Worm (Caenorhabditis elegans) whole organism, dauer: Measurements from ENCODE around the gene Y69A2AR.22.

Source experiments
- unc-62 ChIP-seq: sonication (generic microtip); optimal IDR thresholded peaks from 2 replicates; lab custom pipeline; 2017; ENCODE audit warnings: missing biosample characterization, missing genetic modification reagents, missing genetic modification characterization

Gene Y69A2AR.22

ce11 chrIV:2507824-2508223 lies at the start of gene Y69A2AR.22:
TSS of gene Y69A2AR.22 (minus strand) at chrIV:2507924.
- TF ChIP-seq unc-62 (GFP tag; lab: Kevin White, UChicago) = no peak

ce11 chrIV:2556211-2556610 lies 48.5 kb upstream of the Y69A2AR.22 start:
- TF ChIP-seq unc-62 (GFP tag; lab: Kevin White, UChicago) = no peak

ce11 chrIV:2552855-2553254 lies 45.1 kb upstream of the Y69A2AR.22 start:
- no peak for TF ChIP-seq unc-62 (GFP tag; lab: Kevin White, UChicago)

ce11 chrIV:2552276-2552675 lies 44.6 kb upstream of the Y69A2AR.22 start:
- TF ChIP-seq unc-62 (GFP tag; lab: Kevin White, UChicago) = no peak

ce11 chrIV:2551838-2552237 lies 44.1 kb upstream of the Y69A2AR.22 start:
- no peak for TF ChIP-seq unc-62 (GFP tag; lab: Kevin White, UChicago)

ce11 chrIV:2551418-2551817 lies 43.7 kb upstream of the Y69A2AR.22 start, which contains the start of gene Y69A2AR.23:
TSS of gene Y69A2AR.23 (minus strand) at chrIV:2551684.
- no peak for TF ChIP-seq unc-62 (GFP tag; lab: Kevin White, UChicago)

ce11 chrIV:2549542-2549941 lies 41.8 kb upstream of the Y69A2AR.22 start:
- TF ChIP-seq unc-62 (GFP tag; lab: Kevin White, UChicago) = no peak

ce11 chrIV:2548766-2549165 lies 41.0 kb upstream of the Y69A2AR.22 start:
- TF ChIP-seq unc-62 (GFP tag; lab: Kevin White, UChicago) = no peak

ce11 chrIV:2542001-2542400 lies 34.3 kb upstream of the Y69A2AR.22 start, which contains the start of gene sprr-3:
TSS of gene sprr-3 (plus strand) at chrIV:2542301.
- no peak for TF ChIP-seq unc-62 (GFP tag; lab: Kevin White, UChicago)

- no peak for TF ChIP-seq unc-62 (GFP tag; lab: Kevin White, UChicago)
Observed at ce11 chrIV:2537741-2538140, 30.0 kb upstream of the Y69A2AR.22 start.

- no peak for TF ChIP-seq unc-62 (GFP tag; lab: Kevin White, UChicago)
Observed at ce11 chrIV:2530285-2530684, 22.6 kb upstream of the Y69A2AR.22 start.

- TF ChIP-seq unc-62 (GFP tag; lab: Kevin White, UChicago) = no peak
Observed at ce11 chrIV:2529281-2529680, 21.6 kb upstream of the Y69A2AR.22 start.

ce11 chrIV:2526836-2527235 lies 19.1 kb upstream of the Y69A2AR.22 start:
- TF ChIP-seq unc-62 (GFP tag; lab: Kevin White, UChicago) = no peak

- no peak for TF ChIP-seq unc-62 (GFP tag; lab: Kevin White, UChicago)
Observed at ce11 chrIV:2497615-2498183, 10.0 kb downstream of the Y69A2AR.22 start, which contains the start of gene Y69A2AR.16. TSS of gene Y69A2AR.16 (plus strand) at chrIV:2497803.

ce11 chrIV:2496084-2496483 lies 11.6 kb downstream of the Y69A2AR.22 start:
- TF ChIP-seq unc-62 (GFP tag; lab: Kevin White, UChicago) = no peak

- TF ChIP-seq unc-62 (GFP tag; lab: Kevin White, UChicago) = no peak
Observed at ce11 chrIV:2495118-2495785, 12.5 kb downstream of the Y69A2AR.22 start, which contains the start of the genes ccdc-12 and Y69A2AR.18. TSS of gene ccdc-12 (minus strand) at chrIV:2495174. TSS of gene Y69A2AR.18 (plus strand) at chrIV:2495735.

ce11 chrIV:2488520-2488919 lies 19.2 kb downstream of the Y69A2AR.22 start, which contains the start of gene Y69A2AR.19:
TSS of gene Y69A2AR.19 (plus strand) at chrIV:2488820.
- TF ChIP-seq unc-62 (GFP tag; lab: Kevin White, UChicago) = no peak
